Worm (Caenorhabditis elegans): ENCODE data around the gene Y69E1A.8.

DNA sequence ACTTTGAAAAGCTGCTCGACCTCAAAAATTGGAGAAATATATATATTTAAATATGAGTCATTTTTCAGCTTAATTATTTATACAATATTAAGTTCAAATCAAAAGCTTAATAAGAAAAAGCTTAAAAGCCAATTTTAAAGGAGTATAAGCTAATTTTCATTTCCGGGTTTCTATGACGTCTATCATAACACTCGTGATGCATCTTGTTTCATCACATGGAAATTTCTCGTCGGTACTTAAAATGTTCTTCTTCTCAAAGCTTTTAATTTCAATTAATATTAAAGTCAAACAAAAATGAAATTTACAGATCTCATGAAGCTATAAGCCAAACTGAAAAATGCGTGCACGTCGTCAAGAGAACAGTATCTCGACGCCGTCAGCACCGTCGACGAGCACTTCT is 46.6 kb upstream of the Y69E1A.8 start, which contains the start of gene rbr-2:
- TF ChIP-seq pha-4 (GFP tag; IDR thresholded peaks at IDR 0.05) (no peak), pha-4 (tag; optimal IDR thresholded peaks at IDR 0.05) (no peak), D1046.2 (GFP tag; IDR thresholded peaks at IDR 0.05) (no peak), nhr-237 (tag; optimal IDR thresholded peaks at IDR 0.05) (no peak), skn-1 (tag; optimal IDR thresholded peaks at IDR 0.05) (no peak), vab-7 (GFP tag; IDR thresholded peaks at IDR 0.05) (no peak), lin-15B (tag; optimal IDR thresholded peaks at IDR 0.05) (no peak)
